Worm (Caenorhabditis elegans) whole organism, L4 larva: Measurements from ENCODE around the gene tmem-184.

Experiments
- D1046.2 ChIP-seq: fragments of 200-800 bp; sonication (Bioruptor generic); IDR thresholded peaks from 2 replicates; pipeline ENCODE4 v1.3.6; 2022; ENCODE audit warnings: missing genetic modification characterization, missing compliant biosample characterization
- ama-1 ChIP-seq: fragments of 150-350 bp; optimal IDR thresholded peaks from 2 replicates; lab custom pipeline; 2014; ENCODE audit warnings: inconsistent platforms, mixed read lengths
- cey-2 ChIP-seq: sonication (generic microtip); optimal IDR thresholded peaks from 3 replicates; lab custom pipeline; 2017; ENCODE audit warnings: missing genetic modification characterization, mild to moderate bottlenecking, missing compliant biosample characterization, antibody characterized with exemption, borderline replicate concordance; ENCODE audit not compliant: insufficient read depth
- fkh-10 ChIP-seq: fragments of 150-350 bp; optimal IDR thresholded peaks from 2 replicates; lab custom pipeline; 2014; ENCODE audit warnings: missing biosample characterization, missing genetic modification reagents, missing genetic modification characterization
- mdt-29 ChIP-seq: fragments of 200-800 bp; sonication (Bioruptor generic); IDR thresholded peaks from 2 replicates; pipeline ENCODE4 v1.3.6; 2022; ENCODE audit warnings: missing genetic modification reagents, missing genetic modification characterization, missing compliant biosample characterization
- nhr-25 ChIP-seq: sonication (generic microtip); optimal IDR thresholded peaks from 2 replicates; lab custom pipeline; 2017; ENCODE audit warnings: missing genetic modification characterization, mild to moderate bottlenecking, missing compliant biosample characterization, antibody characterized with exemption, moderate library complexity, borderline replicate concordance; ENCODE audit not compliant: insufficient read depth
- nhr-42 ChIP-seq: fragments of 200-800 bp; sonication (Bioruptor generic); IDR thresholded peaks from 2 replicates; pipeline ENCODE4 v1.3.6; 2022; ENCODE audit warnings: missing genetic modification characterization, missing compliant biosample characterization
- nhr-77 ChIP-seq: fragments of 150-350 bp; optimal IDR thresholded peaks from 2 replicates; lab custom pipeline; 2014; ENCODE audit warnings: missing biosample characterization, missing genetic modification characterization
- pqm-1 ChIP-seq: sonication (generic microtip); optimal IDR thresholded peaks from 2 replicates; lab custom pipeline; 2017; ENCODE audit warnings: missing biosample characterization, missing genetic modification characterization
- sdz-12 ChIP-seq: fragments of 200-800 bp; sonication (Bioruptor generic); optimal IDR thresholded peaks from 2 replicates; lab custom pipeline; 2018; ENCODE audit warnings: mild to moderate bottlenecking, missing genetic modification characterization, missing compliant biosample characterization
- set-16 ChIP-seq: fragments of 200-800 bp; sonication (Bioruptor generic); IDR thresholded peaks from 2 replicates; pipeline ENCODE4 v1.3.6; 2022; ENCODE audit warnings: missing genetic modification reagents, missing genetic modification characterization, missing compliant biosample characterization
- spr-1 ChIP-seq: sonication (generic microtip); optimal IDR thresholded peaks from 2 replicates; lab custom pipeline; 2016; ENCODE audit warnings: mild to moderate bottlenecking, missing genetic modification characterization, missing compliant biosample characterization
- unc-62 ChIP-seq, 3 experiments: fragments of 150-350 bp in 1 of 3; sonication (generic microtip); optimal IDR thresholded peaks in 2 of 3; peaks in 1 of 3; 1 replicate in 1 of 3; 2 replicates in 2 of 3; lab custom pipeline; 2014 to 2017; ENCODE audit warnings: missing biosample characterization in 3 of 3, missing genetic modification characterization in 3 of 3, missing genetic modification reagents in 3 of 3, missing genotype in 1 of 3

DNA sequence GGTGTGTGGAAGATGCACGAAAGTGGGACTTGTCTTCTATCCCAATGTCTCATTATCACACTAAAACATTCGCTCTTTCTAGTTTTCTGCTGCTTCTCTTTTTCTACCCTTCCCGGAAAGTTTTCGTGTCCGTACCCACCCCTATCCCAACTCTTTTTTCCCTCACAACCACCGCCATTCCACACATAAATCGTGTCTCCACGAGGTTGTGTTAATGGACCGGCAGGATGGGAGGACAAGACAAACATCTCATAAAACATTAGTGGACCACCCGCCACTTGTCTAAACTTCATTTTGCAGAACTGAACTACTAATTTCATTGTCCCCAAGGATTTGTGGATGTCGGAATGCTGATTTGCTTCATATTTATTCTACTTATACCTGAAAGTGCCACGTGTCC lies 32.6 kb downstream of the tmem-184 start, which contains the start of gene slt-1:
- no peak for TF ChIP-seq mdt-29 (GFP tag; lab: Robert Waterston, UW)
- no peak for TF ChIP-seq set-16
- no peak for TF ChIP-seq unc-62 (GFP tag; optimal IDR thresholded peaks at IDR 0.05 in 1 of 2; lab: Kevin White, UChicago)
- no peak for TF ChIP-seq unc-62 (tag; optimal IDR thresholded peaks at IDR 0.05; lab: Kevin White, UChicago)
- no peak for TF ChIP-seq cey-2
- no peak for TF ChIP-seq nhr-25 (tag; lab: Kevin White, UChicago)
- no peak for TF ChIP-seq nhr-42 (GFP tag; lab: Robert Waterston, UW)
- no peak for TF ChIP-seq ama-1 (lab: Kevin White, UChicago)
- TF ChIP-seq nhr-77, result no peak
- TF ChIP-seq fkh-10, result no peak
- TF ChIP-seq pqm-1 (tag; lab: Kevin White, UChicago), result no peak
- TF ChIP-seq D1046.2 (GFP tag; lab: Robert Waterston, UW), result no peak
- TF ChIP-seq spr-1 (tag; lab: Kevin White, UChicago), result no peak
- no peak for TF ChIP-seq sdz-12
